Fruit fly (Drosophila melanogaster) whole organism, adult: ENCODE results near the gene Diap1.

Experiments used
- CG11617 ChIP-seq: fragments of 200-800 bp; sonication (Bioruptor generic); optimal IDR thresholded peaks from 2 replicates; lab custom pipeline; 2017; ENCODE audit warnings: mild to moderate bottlenecking, missing biosample characterization, missing genetic modification reagents, missing genetic modification characterization
- CG12768 ChIP-seq: fragments of 200-800 bp; sonication (Bioruptor generic); optimal IDR thresholded peaks from 2 replicates; lab custom pipeline; 2017; ENCODE audit warnings: missing biosample characterization, missing genetic modification characterization, mild to moderate bottlenecking, moderate library complexity, missing genetic modification reagents
- CG14711 ChIP-seq: fragments of 200-800 bp; sonication (Bioruptor generic); optimal IDR thresholded peaks from 2 replicates; lab custom pipeline; 2018; ENCODE audit warnings: missing biosample characterization, mild to moderate bottlenecking, missing genetic modification characterization, moderate library complexity
- CG1620 ChIP-seq: fragments of 200-800 bp; sonication (Bioruptor generic); optimal IDR thresholded peaks from 2 replicates; lab custom pipeline; 2016; ENCODE audit warnings: missing biosample characterization, missing genetic modification characterization
- CG33017 ChIP-seq: fragments of 200-800 bp; sonication (Bioruptor generic); optimal IDR thresholded peaks from 2 replicates; lab custom pipeline; 2018; ENCODE audit warnings: missing biosample characterization, mild to moderate bottlenecking, missing genetic modification characterization, moderate library complexity
- CG5204 ChIP-seq: fragments of 200-800 bp; sonication (Bioruptor generic); optimal IDR thresholded peaks from 2 replicates; lab custom pipeline; 2016; ENCODE audit warnings: missing biosample characterization, missing genetic modification characterization
- CG7045 ChIP-seq: fragments of 200-800 bp; sonication (Bioruptor generic); optimal IDR thresholded peaks from 2 replicates; lab custom pipeline; 2017; ENCODE audit warnings: missing biosample characterization, mild to moderate bottlenecking, missing genetic modification characterization
- CG7101 ChIP-seq: fragments of 200-800 bp; sonication (Bioruptor generic); optimal IDR thresholded peaks from 2 replicates; lab custom pipeline; 2018; ENCODE audit warnings: missing biosample characterization, mild to moderate bottlenecking, missing genetic modification characterization, moderate library complexity
- Clk ChIP-seq: fragments of 200-800 bp; sonication (Bioruptor generic); optimal IDR thresholded peaks from 2 replicates; lab custom pipeline; 2017; ENCODE audit warnings: missing biosample characterization, missing genetic modification characterization
- Crg-1 ChIP-seq: fragments of 200-800 bp; sonication (Bioruptor generic); optimal IDR thresholded peaks from 2 replicates; lab custom pipeline; 2016; ENCODE audit warnings: missing biosample characterization, missing genetic modification characterization
- Hr96 ChIP-seq: fragments of 200-800 bp; sonication (Bioruptor generic); optimal IDR thresholded peaks from 2 replicates; lab custom pipeline; 2016; ENCODE audit warnings: missing biosample characterization, missing genetic modification characterization
- Mnt ChIP-seq: fragments of 200-800 bp; sonication (Bioruptor generic); optimal IDR thresholded peaks from 2 replicates; lab custom pipeline; 2016; ENCODE audit warnings: missing biosample characterization, mild to moderate bottlenecking, missing genetic modification characterization
- bab1 ChIP-seq: fragments of 200-800 bp; sonication (Bioruptor generic); optimal IDR thresholded peaks from 3 replicates; lab custom pipeline; 2019; ENCODE audit warnings: missing biosample characterization, mild to moderate bottlenecking, missing genetic modification characterization, moderate library complexity
- cic ChIP-seq: fragments of 200-800 bp; sonication (Bioruptor generic); optimal IDR thresholded peaks from 2 replicates; lab custom pipeline; 2017; ENCODE audit warnings: missing biosample characterization, mild to moderate bottlenecking, missing genetic modification characterization, moderate library complexity
- cnc ChIP-seq, 2 experiments: fragments of >200 bp; optimal IDR thresholded peaks; 2 replicates each; lab custom pipeline; 2017
- kay ChIP-seq: fragments of 200-800 bp; sonication (Bioruptor generic); peaks from one replicate; lab custom pipeline; 2016; ENCODE audit warnings: missing biosample characterization, missing genetic modification characterization, borderline replicate concordance
- ovo ChIP-seq: fragments of 200-800 bp; sonication (Bioruptor generic); optimal IDR thresholded peaks from 2 replicates; lab custom pipeline; 2016; ENCODE audit warnings: missing biosample characterization, missing genetic modification characterization
- pad ChIP-seq: fragments of 200-800 bp; sonication (Bioruptor generic); optimal IDR thresholded peaks from 3 replicates; lab custom pipeline; 2017; ENCODE audit warnings: missing biosample characterization, missing genetic modification characterization, mild to moderate bottlenecking, moderate library complexity, missing genetic modification reagents
- tj ChIP-seq: fragments of 200-800 bp; sonication (Bioruptor generic); optimal IDR thresholded peaks from 3 replicates; lab custom pipeline; 2017; ENCODE audit warnings: missing biosample characterization, mild to moderate bottlenecking, missing genetic modification characterization, moderate library complexity
- toe ChIP-seq: fragments of 200-800 bp; sonication (Bioruptor generic); optimal IDR thresholded peaks from 2 replicates; lab custom pipeline; 2016; ENCODE audit warnings: missing biosample characterization, missing genetic modification characterization

Gene Diap1

DNA sequence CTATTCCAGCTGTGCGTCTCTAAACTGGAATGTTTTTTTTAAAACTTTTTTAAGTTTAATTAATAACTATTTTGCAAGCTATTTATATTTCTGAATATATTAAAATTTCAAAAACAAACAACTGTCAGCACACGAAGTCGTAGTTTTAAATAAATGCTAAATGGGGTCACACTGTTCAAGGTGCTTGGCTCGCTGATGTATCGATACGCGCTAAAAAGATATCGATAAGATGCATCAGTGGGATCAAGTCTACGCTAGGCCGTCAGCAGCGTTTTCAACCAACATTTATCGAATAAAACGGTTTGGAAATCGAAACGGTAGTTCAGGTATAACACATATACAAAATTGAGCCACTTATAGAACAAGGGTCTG is at the start of gene Diap1:
Diap1 (minus strand) TSS at position 148 of the 372 bp plus-strand sequence.
- TF ChIP-seq toe (GFP tag; lab: Kevin White, UChicago), result peak; percentile 44
- no peak for TF ChIP-seq Clk
- peak; percentile 33 for TF ChIP-seq bab1 (GFP tag; lab: Kevin White, UChicago)
- no peak for TF ChIP-seq Hr96 (GFP tag; lab: Kevin White, UChicago)
- no peak for TF ChIP-seq pad (GFP tag; lab: Kevin White, UChicago)
- no peak for TF ChIP-seq CG1620 (GFP tag; lab: Kevin White, UChicago)
- no peak for TF ChIP-seq cnc (optimal IDR thresholded peaks at IDR 0.05; lab: Kevin White, UChicago)
- TF ChIP-seq kay (GFP tag; lab: Kevin White, UChicago), result peak; percentile 89
- TF ChIP-seq CG5204 (GFP tag; lab: Kevin White, UChicago), result no peak
- TF ChIP-seq CG7101 (tag; lab: Kevin White, UChicago), result no peak
- TF ChIP-seq CG14711 (tag; lab: Kevin White, UChicago), result no peak
- no peak for TF ChIP-seq cic (GFP tag; lab: Kevin White, UChicago)
- TF ChIP-seq Mnt, result peak; percentile 35
- TF ChIP-seq Crg-1 (GFP tag; lab: Kevin White, UChicago), result no peak
- TF ChIP-seq CG7045 (GFP tag; lab: Kevin White, UChicago), result no peak
- TF ChIP-seq CG11617 (GFP tag; lab: Kevin White, UChicago), result no peak
- TF ChIP-seq CG33017, result no peak

DNA sequence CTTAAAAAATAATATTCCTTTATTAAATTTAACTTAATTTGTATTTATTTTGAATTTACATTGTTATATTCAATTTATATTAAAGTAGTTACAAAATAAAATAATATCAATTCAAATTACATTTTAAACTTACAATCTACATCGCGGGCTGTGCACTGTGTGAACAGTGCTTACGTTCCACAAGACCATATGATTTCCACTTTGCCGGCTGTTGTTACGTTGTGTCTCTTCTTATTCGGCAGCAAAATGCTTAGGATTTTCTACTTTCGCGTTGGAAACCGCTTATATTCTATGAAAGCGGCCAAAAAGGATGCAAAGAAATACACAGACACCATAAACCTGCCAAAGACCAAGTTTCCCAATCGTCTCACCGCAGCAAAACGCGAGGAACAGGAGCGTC is 49.2 kb upstream of the Diap1 start, which contains the start of gene IleRS-m:
IleRS-m (plus strand) TSS at position 222 of the 400 bp plus-strand sequence.
- TF ChIP-seq Clk (no peak), toe (GFP tag; lab: Kevin White, UChicago) (no peak), CG7045 (GFP tag; lab: Kevin White, UChicago) (no peak), CG14711 (tag; lab: Kevin White, UChicago) (no peak)

- TF ChIP-seq Crg-1 (GFP tag; lab: Kevin White, UChicago), result no peak
- TF ChIP-seq CG5204 (GFP tag; lab: Kevin White, UChicago), result no peak
- TF ChIP-seq cnc (optimal IDR thresholded peaks at IDR 0.05; lab: Kevin White, UChicago), result no peak
- TF ChIP-seq CG33017, result no peak
- no peak for TF ChIP-seq CG7101 (tag; lab: Kevin White, UChicago)
These were observed 46.6 kb upstream of the Diap1 start, which contains the start of the genes CG13074 and ATPsynbetaL for dm6 chr3L:16097393-16097884. Gene CG13074 (minus strand): TSS chr3L:16097493. Gene ATPsynbetaL (plus strand): TSS chr3L:16097834.

- TF ChIP-seq CG7045 (GFP tag; lab: Kevin White, UChicago) (no peak), kay (GFP tag; lab: Kevin White, UChicago) (no peak), Mnt (peak; percentile 38), ovo (GFP tag; lab: Kevin White, UChicago) (no peak), CG7101 (tag; lab: Kevin White, UChicago) (peak; percentile 43), CG33017 (no peak), cic (GFP tag; lab: Kevin White, UChicago) (peak; percentile 32), cnc (optimal IDR thresholded peaks at IDR 0.05; lab: Kevin White, UChicago) (no peak), tj (peak; percentile 71), toe (GFP tag; lab: Kevin White, UChicago) (no peak), CG14711 (tag; lab: Kevin White, UChicago) (peak; percentile 31), bab1 (GFP tag; lab: Kevin White, UChicago) (peak; percentile 51), pad (GFP tag; lab: Kevin White, UChicago) (no peak), Crg-1 (GFP tag; lab: Kevin White, UChicago) (no peak), Hr96 (GFP tag; lab: Kevin White, UChicago) (no peak), CG11617 (GFP tag; lab: Kevin White, UChicago) (no peak), CG1620 (GFP tag; lab: Kevin White, UChicago) (no peak), CG5204 (GFP tag; lab: Kevin White, UChicago) (no peak), CG12768 (GFP tag; lab: Kevin White, UChicago) (no peak), Clk (no peak)
These were observed 39.5 kb upstream of the Diap1 start, which contains the start of the genes CG5235 and ClC-c for dm6 chr3L:16090330-16090803. Gene CG5235 (minus strand): TSS chr3L:16090392. Gene ClC-c (plus strand): TSS chr3L:16090454.

DNA sequence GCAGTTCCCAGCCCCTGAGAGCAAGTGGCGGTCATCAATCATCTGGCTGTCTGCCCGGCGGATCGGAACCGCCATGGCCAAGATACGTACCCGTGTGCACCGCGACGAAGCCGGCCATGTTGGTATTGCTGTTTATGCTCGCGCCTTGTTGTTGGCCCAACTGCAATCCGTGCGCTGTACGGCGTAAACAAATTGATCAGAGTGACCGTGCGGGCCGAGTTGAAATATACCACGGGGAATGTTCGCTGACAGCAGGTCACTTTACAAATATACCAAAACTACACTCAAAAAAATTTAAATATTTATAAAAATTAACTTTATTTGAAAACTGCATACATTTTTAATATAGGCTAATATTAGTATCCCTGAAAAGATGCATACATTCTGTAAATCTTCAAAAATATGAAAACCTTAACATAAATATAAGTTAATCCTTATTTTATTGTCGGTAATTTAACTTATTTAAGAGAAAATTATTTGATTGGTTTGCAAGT is 36.5 kb upstream of the Diap1 start, which contains the start of gene Tasp1:
Tasp1 (minus strand) TSS at position 203 of the 494 bp plus-strand sequence.
- TF ChIP-seq CG14711 (tag; lab: Kevin White, UChicago) (peak; percentile 44), toe (GFP tag; lab: Kevin White, UChicago) (no peak), Mnt (peak; percentile 37), CG5204 (GFP tag; lab: Kevin White, UChicago) (no peak), cnc (optimal IDR thresholded peaks at IDR 0.05; lab: Kevin White, UChicago) (no peak), CG11617 (GFP tag; lab: Kevin White, UChicago) (peak; percentile 22), tj (peak; percentile 13), CG12768 (GFP tag; lab: Kevin White, UChicago) (no peak), ovo (GFP tag; lab: Kevin White, UChicago) (no peak), CG7101 (tag; lab: Kevin White, UChicago) (peak; percentile 59), CG33017 (peak; percentile 31), bab1 (GFP tag; lab: Kevin White, UChicago) (peak; percentile 72)

DNA sequence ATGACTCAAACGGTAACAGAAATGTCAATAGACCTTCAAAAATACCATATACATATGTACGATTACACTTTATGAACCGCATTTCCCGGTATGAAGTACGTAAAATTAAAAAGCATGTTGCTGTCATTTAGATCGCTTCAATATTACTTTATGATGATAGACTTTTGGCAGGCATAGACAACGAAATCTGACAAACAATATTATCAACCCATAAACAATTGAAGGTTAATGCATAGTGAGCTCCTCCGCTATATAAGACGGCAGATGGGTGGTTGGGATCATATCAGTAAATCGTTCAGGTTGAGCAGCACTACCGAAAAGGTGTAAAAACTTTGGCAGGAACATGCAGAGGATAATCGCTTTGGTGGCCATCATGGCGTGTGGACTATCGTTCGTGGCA is 32.9 kb upstream of the Diap1 start, which contains the start of gene CG13075:
CG13075 (plus strand) TSS at position 301 of the 400 bp plus-strand sequence.
- no peak for TF ChIP-seq Mnt
